Fruit fly (Drosophila melanogaster) whole organism, prepupa: ENCODE data around the gene CG15196.

Experiments used
- CG10669 ChIP-seq: fragments of 200-800 bp; sonication (Bioruptor generic); optimal IDR thresholded peaks from 3 replicates; lab custom pipeline; 2018; ENCODE audit warnings: missing biosample characterization, mild to moderate bottlenecking, missing genetic modification characterization, moderate library complexity
- CG32006 ChIP-seq: fragments of 200-800 bp; sonication (Bioruptor generic); optimal IDR thresholded peaks from 3 replicates; lab custom pipeline; 2017; ENCODE audit warnings: missing biosample characterization, mild to moderate bottlenecking, missing genetic modification characterization
- CG3919 ChIP-seq: fragments of 200-800 bp; sonication (Bioruptor generic); optimal IDR thresholded peaks from 3 replicates; lab custom pipeline; 2016; ENCODE audit warnings: missing biosample characterization, missing genetic modification characterization
- CG7368 ChIP-seq: fragments of 200-800 bp; sonication (Bioruptor generic); optimal IDR thresholded peaks from 3 replicates; lab custom pipeline; 2016; ENCODE audit warnings: missing biosample characterization, missing genetic modification characterization
- CG8632 ChIP-seq: fragments of 200-800 bp; sonication (Bioruptor generic); optimal IDR thresholded peaks from 3 replicates; lab custom pipeline; 2016; ENCODE audit warnings: missing biosample characterization, missing genetic modification characterization
- Eip75B ChIP-seq: fragments of 200-800 bp; sonication (Bioruptor generic); optimal IDR thresholded peaks from 3 replicates; lab custom pipeline; 2016; ENCODE audit warnings: missing biosample characterization, missing genetic modification characterization
- Hr4 ChIP-seq: fragments of 200-800 bp; sonication (Bioruptor generic); optimal IDR thresholded peaks from 3 replicates; lab custom pipeline; 2016; ENCODE audit warnings: missing biosample characterization, missing genetic modification characterization
- Met ChIP-seq: fragments of 200-800 bp; sonication (Bioruptor generic); optimal IDR thresholded peaks from 3 replicates; lab custom pipeline; 2016; ENCODE audit warnings: missing biosample characterization, missing genetic modification characterization
- OdsH ChIP-seq: fragments of 200-800 bp; sonication (Bioruptor generic); optimal IDR thresholded peaks from 3 replicates; lab custom pipeline; 2016; ENCODE audit warnings: missing biosample characterization, missing genetic modification characterization
- Sox102F ChIP-seq: fragments of 200-800 bp; sonication (Bioruptor generic); optimal IDR thresholded peaks from 2 replicates; lab custom pipeline; 2016; ENCODE audit warnings: missing biosample characterization, mild to moderate bottlenecking, missing genetic modification characterization
- Sox15 ChIP-seq: fragments of 200-800 bp; sonication (Bioruptor generic); optimal IDR thresholded peaks from 3 replicates; lab custom pipeline; 2016; ENCODE audit warnings: missing biosample characterization, missing genetic modification characterization
- acj6 ChIP-seq: fragments of 200-800 bp; sonication (Bioruptor generic); optimal IDR thresholded peaks from 3 replicates; lab custom pipeline; 2016; ENCODE audit warnings: missing biosample characterization, missing genetic modification characterization
- fd59A ChIP-seq: fragments of 200-800 bp; sonication (Bioruptor generic); optimal IDR thresholded peaks from 2 replicates; lab custom pipeline; 2017; ENCODE audit warnings: missing biosample characterization, mild to moderate bottlenecking, missing genetic modification characterization, missing genetic modification reagents
- vri ChIP-seq: fragments of 200-800 bp; sonication (Bioruptor generic); optimal IDR thresholded peaks from 3 replicates; lab custom pipeline; 2016; ENCODE audit warnings: missing biosample characterization, mild to moderate bottlenecking, missing genetic modification characterization

DNA sequence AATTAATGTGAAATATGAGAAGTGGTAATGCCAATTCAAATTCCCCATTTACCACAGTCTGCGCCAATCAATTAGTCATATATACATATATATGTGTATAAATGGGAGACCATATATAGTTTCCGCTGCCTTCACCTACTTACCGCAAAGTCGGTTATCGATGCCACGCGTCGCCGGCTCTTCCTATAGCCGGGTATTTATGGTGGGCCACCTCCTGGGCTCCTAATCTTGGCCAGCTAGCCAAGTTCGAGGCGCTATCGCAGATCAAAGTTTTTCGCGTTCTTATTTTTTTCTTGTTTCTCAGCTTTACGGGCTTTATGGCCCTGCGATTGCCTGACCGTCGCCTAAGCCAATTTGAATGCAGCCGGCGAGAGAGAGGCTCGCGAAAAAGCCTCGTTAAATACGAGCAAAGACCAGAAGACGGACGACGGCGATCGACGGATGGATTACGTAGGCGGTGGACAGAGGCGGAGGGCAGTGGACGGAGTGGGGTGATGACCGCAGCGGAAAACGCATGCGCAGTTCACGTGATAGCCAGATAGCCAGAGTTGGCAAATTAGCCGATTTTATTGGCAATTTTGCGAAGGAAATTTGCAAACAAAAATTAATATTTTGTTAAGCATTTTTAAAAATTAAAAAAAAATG, 11.1 kb downstream of the CG15196 start:
- TF ChIP-seq CG3919 (GFP tag; lab: Kevin White, UChicago) (no peak), Eip75B (GFP tag; lab: Kevin White, UChicago) (no peak), OdsH (GFP tag; lab: Kevin White, UChicago) (no peak), Hr4 (GFP tag; lab: Kevin White, UChicago) (no peak), fd59A (GFP tag; lab: Kevin White, UChicago) (no peak), Sox102F (no peak), CG10669 (GFP tag; lab: Kevin White, UChicago) (no peak), Sox15 (GFP tag; lab: Kevin White, UChicago) (no peak), Met (GFP tag; lab: Kevin White, UChicago) (no peak), acj6 (GFP tag; lab: Kevin White, UChicago) (no peak), CG32006 (no peak), vri (GFP tag; lab: Kevin White, UChicago) (peak; percentile 53), CG8632 (GFP tag; lab: Kevin White, UChicago) (no peak), CG7368 (no peak)
